Fruit fly (Drosophila melanogaster): ENCODE results near the gene Hmgcr.
A peak's percentile ranks its signal among the peaks of the same experiment; 100 is the strongest.

Gene Hmgcr

DNA sequence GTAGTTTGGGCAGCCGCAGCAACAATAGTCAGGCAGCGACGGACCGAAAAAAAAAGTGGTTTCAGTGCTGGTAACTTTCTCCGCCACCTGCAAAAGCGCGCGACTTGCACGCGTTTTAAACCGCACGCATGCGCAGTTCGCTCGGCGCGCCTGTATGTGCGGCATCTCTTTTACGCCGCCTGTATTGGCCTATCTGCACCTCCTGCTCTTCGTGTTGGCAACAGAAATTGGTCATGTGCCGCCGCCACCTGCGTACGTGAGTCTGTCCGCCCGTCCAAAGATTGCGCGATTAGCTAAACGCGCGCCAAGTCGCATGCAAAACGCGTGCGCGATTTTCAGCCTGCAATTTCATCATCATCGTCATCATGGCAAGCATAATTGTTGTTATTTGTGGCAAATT, 2.5 kb downstream of the Hmgcr start (continued):
- TF ChIP-seq fd96Cb (tag; optimal IDR thresholded peaks at IDR 0.05) (no peak), Usf (GFP tag; optimal IDR thresholded peaks at IDR 0.05) (no peak), HLH3B (GFP tag; IDR thresholded peaks at IDR 0.05) (no peak), Blimp-1 (GFP tag; optimal IDR thresholded peaks at IDR 0.05) (no peak), zfh1 (GFP tag; IDR thresholded peaks at IDR 0.05) (no peak), CG15479 (GFP tag; optimal IDR thresholded peaks at IDR 0.05) (peak; percentile 46), emc (GFP tag; optimal IDR thresholded peaks at IDR 0.05) (no peak), CG34224 (GFP tag; IDR thresholded peaks at IDR 0.05; ENCODE audit: partially characterized antibody) (no peak), Adf1 (GFP tag; IDR thresholded peaks at IDR 0.05) (no peak), tap (tag; optimal IDR thresholded peaks at IDR 0.05) (no peak), CG8359 (GFP tag; optimal IDR thresholded peaks at IDR 0.05; ENCODE audit: borderline replicate concordance) (peak; percentile 100), croc (GFP tag; conservative IDR thresholded peaks at IDR 0.05) (no peak), CG2889 (GFP tag; IDR thresholded peaks at IDR 0.05) (no peak), CG2678 (tag; optimal IDR thresholded peaks at IDR 0.05) (no peak), fd64A (GFP tag; optimal IDR thresholded peaks at IDR 0.05) (no peak), ara (GFP tag; IDR thresholded peaks at IDR 0.05) (no peak), Oli (tag; optimal IDR thresholded peaks at IDR 0.05) (no peak), bsh (GFP tag; optimal IDR thresholded peaks at IDR 0.05) (no peak), Stat92E (GFP tag; optimal IDR thresholded peaks at IDR 0.05) (no peak), sd (tag; optimal IDR thresholded peaks at IDR 0.05) (no peak), chif (GFP tag; optimal IDR thresholded peaks at IDR 0.05) (no peak), Rfx (GFP tag; IDR thresholded peaks at IDR 0.05) (no peak), CG14014 (GFP tag; IDR thresholded peaks at IDR 0.05) (no peak), CG1529 (GFP tag; optimal IDR thresholded peaks at IDR 0.05) (no peak), Hr51 (GFP tag; optimal IDR thresholded peaks at IDR 0.05) (no peak), hth (optimal IDR thresholded peaks at IDR 0.05) (no peak), ab (GFP tag; optimal IDR thresholded peaks at IDR 0.05) (no peak), Meics (GFP tag; optimal IDR thresholded peaks at IDR 0.05) (no peak), odd (GFP tag; optimal IDR thresholded peaks at IDR 0.05) (no peak), fu2 (GFP tag; optimal IDR thresholded peaks at IDR 0.05) (no peak), abd-A (tag; optimal IDR thresholded peaks at IDR 0.05) (no peak), Mes4 (GFP tag; optimal IDR thresholded peaks at IDR 0.05) (no peak), cad (GFP tag; optimal IDR thresholded peaks at IDR 0.05) (no peak), ATbp (GFP tag; optimal IDR thresholded peaks at IDR 0.05) (no peak), CG10462 (GFP tag; optimal IDR thresholded peaks at IDR 0.05) (no peak), sim (GFP tag; IDR thresholded peaks at IDR 0.05) (no peak), CG15601 (tag; optimal IDR thresholded peaks at IDR 0.05) (no peak), D19A (tag; optimal IDR thresholded peaks at IDR 0.05) (no peak), cwo (GFP tag; optimal IDR thresholded peaks at IDR 0.05) (peak; percentile 4), CG12236 (GFP tag; optimal IDR thresholded peaks at IDR 0.05) (no peak)

DNA sequence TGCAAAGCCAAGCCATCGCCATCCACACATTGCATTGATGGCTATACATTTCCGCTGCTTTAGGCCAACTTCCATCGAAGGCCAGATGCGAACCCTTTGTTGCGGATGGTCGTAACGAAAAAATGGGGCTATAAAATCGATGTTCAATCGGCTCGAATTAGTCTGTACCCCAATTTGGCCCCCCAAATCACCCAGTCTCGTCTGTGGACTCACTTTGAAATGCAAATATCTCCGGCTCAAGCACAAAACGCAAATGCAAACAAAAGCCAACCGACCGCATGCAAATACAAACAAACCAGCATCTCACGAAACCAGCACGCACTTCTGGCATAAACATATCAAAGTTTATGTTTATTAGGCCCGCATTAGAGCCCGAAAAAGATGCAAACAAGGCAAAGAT, 3.2 kb downstream of the Hmgcr start:
- TF ChIP-seq Awh (GFP tag; IDR thresholded peaks at IDR 0.05) (peak; percentile 58; the same call in 1 of the 2 replicates), CG12769 (tag; optimal IDR thresholded peaks at IDR 0.05) (peak; percentile 59), CkIIα-i1 (GFP tag; IDR thresholded peaks at IDR 0.05) (no peak), vvl (GFP tag; IDR thresholded peaks at IDR 0.05) (peak; percentile 62; the same call in 1 of the 2 replicates), repo (GFP tag; optimal IDR thresholded peaks at IDR 0.05) (no peak), hkb (optimal IDR thresholded peaks at IDR 0.05) (no peak), hkb (GFP tag; IDR thresholded peaks at IDR 0.05) (no peak), ATbp (GFP tag; optimal IDR thresholded peaks at IDR 0.05) (peak; percentile 42), E2f1 (GFP tag; IDR thresholded peaks at IDR 0.05) (no peak), ci (GFP tag; IDR thresholded peaks at IDR 0.05) (peak; percentile 54; the same call in 1 of the 3 replicates), Eip74EF (GFP tag; optimal IDR thresholded peaks at IDR 0.05) (peak in 1 of 2 experiments; percentile 16), so (GFP tag; IDR thresholded peaks at IDR 0.05) (0 out of 3 replicates have a peak, but pooled peaks have one; percentile 21), CG10979 (tag; optimal IDR thresholded peaks at IDR 0.05) (no peak), Xrp1 (GFP tag; IDR thresholded peaks at IDR 0.05) (0 out of 2 replicates have a peak, but pooled peaks have one; percentile 16), CG11398 (GFP tag; optimal IDR thresholded peaks at IDR 0.05) (no peak)
